Fruit fly (Drosophila melanogaster) whole organism, embryonic: Measurements from ENCODE around the gene Vm26Ab.

ENCODE experiments used
- CG10565 ChIP-seq: fragments of 200-800 bp; sonication (Bioruptor generic); optimal IDR thresholded peaks from 3 replicates; lab custom pipeline; 2016; ENCODE audit warnings: missing biosample characterization, mild to moderate bottlenecking, missing genetic modification characterization
- CG11085 ChIP-seq: fragments of 200-800 bp; sonication (Bioruptor generic); IDR thresholded peaks from 2 replicates; pipeline ENCODE4 v1.3.6; 2022; ENCODE audit warnings: missing biosample characterization, missing genetic modification characterization
- CG11398 ChIP-seq: fragments of 200-800 bp; sonication (Bioruptor generic); optimal IDR thresholded peaks from 2 replicates; lab custom pipeline; 2016; ENCODE audit warnings: missing biosample characterization, missing genetic modification characterization
- CG12155 ChIP-seq: fragments of 200-800 bp; sonication (Bioruptor generic); optimal IDR thresholded peaks from 3 replicates; lab custom pipeline; 2016; ENCODE audit warnings: missing biosample characterization, missing genetic modification characterization
- CG12744 ChIP-seq: fragments of 200-800 bp; sonication (Bioruptor generic); optimal IDR thresholded peaks from 2 replicates; lab custom pipeline; 2016; ENCODE audit warnings: missing biosample characterization, missing genetic modification characterization
- CG14050 ChIP-seq: fragments of 200-800 bp; sonication (Bioruptor generic); IDR thresholded peaks from 3 replicates; pipeline ENCODE4 v1.3.6; 2022; ENCODE audit warnings: missing biosample characterization, missing genetic modification characterization
- CG15269 ChIP-seq: fragments of 200-800 bp; sonication (Bioruptor generic); optimal IDR thresholded peaks from 2 replicates; lab custom pipeline; 2018; ENCODE audit warnings: missing biosample characterization, mild to moderate bottlenecking, missing genetic modification characterization, moderate library complexity
- CG15514 ChIP-seq: fragments of 200-800 bp; sonication (Bioruptor generic); optimal IDR thresholded peaks from 3 replicates; lab custom pipeline; 2017; ENCODE audit warnings: missing biosample characterization, missing genetic modification characterization, mild to moderate bottlenecking, moderate library complexity, missing genetic modification reagents
- CG16863 ChIP-seq: fragments of 200-800 bp; sonication (Bioruptor generic); optimal IDR thresholded peaks from 3 replicates; lab custom pipeline; 2016; ENCODE audit warnings: missing biosample characterization, missing genetic modification characterization
- CG2116 ChIP-seq: fragments of 200-800 bp; sonication (Bioruptor generic); optimal IDR thresholded peaks from 3 replicates; lab custom pipeline; 2018; ENCODE audit warnings: missing biosample characterization, mild to moderate bottlenecking, missing genetic modification characterization
- CG30020 ChIP-seq: fragments of 200-800 bp; optimal IDR thresholded peaks from 2 replicates; lab custom pipeline; 2019; ENCODE audit warnings: missing biosample characterization, mild to moderate bottlenecking, missing genetic modification characterization, moderate library complexity
- CG3281 ChIP-seq: fragments of 200-800 bp; sonication (Bioruptor generic); optimal IDR thresholded peaks from 3 replicates; lab custom pipeline; 2017; ENCODE audit warnings: missing biosample characterization, mild to moderate bottlenecking, missing genetic modification characterization
- CG34376 ChIP-seq: fragments of 200-800 bp; sonication (Bioruptor generic); optimal IDR thresholded peaks from 2 replicates; lab custom pipeline; 2018; ENCODE audit warnings: missing biosample characterization, mild to moderate bottlenecking, missing genetic modification characterization
- CG3726 ChIP-seq: fragments of 200-800 bp; sonication (Bioruptor generic); IDR thresholded peaks from 3 replicates; pipeline ENCODE4, ENCODE4 v1.3.6; 2022; ENCODE audit warnings: missing biosample characterization, missing genetic modification characterization
- CG4707 ChIP-seq: fragments of 200-800 bp; sonication (Bioruptor generic); optimal IDR thresholded peaks from 2 replicates; lab custom pipeline; 2018; ENCODE audit warnings: missing biosample characterization, mild to moderate bottlenecking, missing genetic modification characterization, moderate library complexity
- CG5245 ChIP-seq: fragments of 200-800 bp; sonication (Bioruptor generic); optimal IDR thresholded peaks from 3 replicates; lab custom pipeline; 2016; ENCODE audit warnings: missing biosample characterization, missing genetic modification characterization
- CG8924 ChIP-seq: fragments of 200-800 bp; optimal IDR thresholded peaks from 3 replicates; lab custom pipeline; 2019; ENCODE audit warnings: missing biosample characterization, mild to moderate bottlenecking, missing genetic modification characterization, moderate library complexity
- CG9215 ChIP-seq: fragments of 200-800 bp; sonication (Bioruptor generic); IDR thresholded peaks from 2 replicates; pipeline ENCODE4 v1.3.6; 2022; ENCODE audit warnings: missing biosample characterization, missing genetic modification characterization
- Camta ChIP-seq: fragments of 200-800 bp; sonication (Bioruptor generic); optimal IDR thresholded peaks from 2 replicates; lab custom pipeline; 2016; ENCODE audit warnings: missing biosample characterization, missing genetic modification characterization
- Dip3 ChIP-seq: fragments of 200-800 bp; sonication (Bioruptor generic); optimal IDR thresholded peaks from 3 replicates; lab custom pipeline; 2016; ENCODE audit warnings: missing biosample characterization, missing genetic modification characterization
- Dll ChIP-seq: fragments of 200-800 bp; sonication (Bioruptor generic); IDR thresholded peaks from 4 replicates; pipeline ENCODE4 v1.3.6; 2022; ENCODE audit warnings: missing biosample characterization, missing genetic modification characterization; ENCODE audit not compliant: partially characterized antibody
- Dp ChIP-seq: fragments of 200-800 bp; sonication (Bioruptor generic); optimal IDR thresholded peaks from 2 replicates; lab custom pipeline; 2018; ENCODE audit warnings: missing biosample characterization, mild to moderate bottlenecking, missing genetic modification characterization, moderate library complexity
- Drgx ChIP-seq: fragments of 200-800 bp; sonication (Bioruptor generic); IDR thresholded peaks from 2 replicates; pipeline ENCODE4 v1.3.6; 2022; ENCODE audit warnings: missing biosample characterization, missing genetic modification characterization
- ERR ChIP-seq: fragments of 200-800 bp; sonication (Bioruptor generic); optimal IDR thresholded peaks from 2 replicates; lab custom pipeline; 2016; ENCODE audit warnings: missing biosample characterization, missing genetic modification characterization
- Ets65A ChIP-seq: fragments of 200-800 bp; sonication (Bioruptor generic); peaks from one replicate; lab custom pipeline; 2016; ENCODE audit warnings: missing biosample characterization, missing genetic modification characterization
- Fer1 ChIP-seq: fragments of 200-800 bp; sonication (Bioruptor generic); optimal IDR thresholded peaks from 2 replicates; lab custom pipeline; 2017; ENCODE audit warnings: missing biosample characterization, mild to moderate bottlenecking, missing genetic modification characterization
- Gug ChIP-seq: fragments of 200-800 bp; sonication (Bioruptor generic); IDR thresholded peaks from 4 replicates; pipeline ENCODE4 v1.3.6; 2022; ENCODE audit warnings: missing biosample characterization, missing genetic modification characterization
- HHEX ChIP-seq: fragments of 200-800 bp; sonication (Bioruptor generic); optimal IDR thresholded peaks from 3 replicates; lab custom pipeline; 2017; ENCODE audit warnings: missing biosample characterization, mild to moderate bottlenecking, missing genetic modification characterization, missing genetic modification reagents
- Mrtf ChIP-seq: fragments of 200-800 bp; sonication (Bioruptor generic); IDR thresholded peaks from 3 replicates; pipeline ENCODE4 v1.3.6; 2022; ENCODE audit warnings: missing biosample characterization, missing genetic modification characterization
- Sry-β ChIP-seq: fragments of 200-800 bp; sonication (Bioruptor generic); optimal IDR thresholded peaks from 2 replicates; lab custom pipeline; 2018; ENCODE audit warnings: missing biosample characterization, mild to moderate bottlenecking, missing genetic modification characterization, moderate library complexity
- Taf1 ChIP-seq: fragments of 200-800 bp; sonication (Bioruptor generic); IDR thresholded peaks from 2 replicates; pipeline ENCODE4 v1.3.6; 2022; ENCODE audit warnings: missing biosample characterization, missing genetic modification characterization
- bbx ChIP-seq: fragments of 200-800 bp; sonication (Bioruptor generic); IDR thresholded peaks from 2 replicates; pipeline ENCODE4 v1.3.6; 2022; ENCODE audit warnings: missing biosample characterization, missing genetic modification characterization; ENCODE audit not compliant: partially characterized antibody
- bigmax ChIP-seq: fragments of 200-800 bp; sonication (Bioruptor generic); optimal IDR thresholded peaks from 2 replicates; lab custom pipeline; 2018; ENCODE audit warnings: missing biosample characterization, mild to moderate bottlenecking, missing genetic modification characterization
- crp ChIP-seq, 2 experiments: fragments of 200-800 bp; sonication (Bioruptor generic); optimal IDR thresholded peaks; 2 replicates in 1 of 2; 3 replicates in 1 of 2; lab custom pipeline; 2017; ENCODE audit warnings: missing biosample characterization in 2 of 2, missing genetic modification characterization in 2 of 2, mild to moderate bottlenecking in 1 of 2, moderate library complexity in 1 of 2
- dan ChIP-seq: fragments of 200-800 bp; sonication (Bioruptor generic); IDR thresholded peaks from 2 replicates; pipeline ENCODE4 v1.3.6; 2022; ENCODE audit warnings: missing biosample characterization, missing genetic modification characterization
- eyg ChIP-seq: fragments of 200-800 bp; sonication (Bioruptor generic); optimal IDR thresholded peaks from 3 replicates; lab custom pipeline; 2016; ENCODE audit warnings: missing biosample characterization, missing genetic modification characterization
- gem ChIP-seq: fragments of 200-800 bp; sonication (Bioruptor generic); optimal IDR thresholded peaks from 2 replicates; lab custom pipeline; 2019; ENCODE audit warnings: missing biosample characterization, mild to moderate bottlenecking, missing genetic modification characterization, moderate library complexity
- kah ChIP-seq: fragments of 200-800 bp; sonication (Bioruptor generic); optimal IDR thresholded peaks from 2 replicates; lab custom pipeline; 2018; ENCODE audit warnings: missing biosample characterization, mild to moderate bottlenecking, missing genetic modification characterization
- pita ChIP-seq: fragments of 200-800 bp; sonication (Bioruptor generic); optimal IDR thresholded peaks from 2 replicates; lab custom pipeline; 2017; ENCODE audit warnings: missing biosample characterization, mild to moderate bottlenecking, missing genetic modification characterization
- prd ChIP-seq, 3 experiments: fragments of >200 bp in 2 of 3; fragments of 200-800 bp in 1 of 3; sonication (Bioruptor generic) in 1 of 3; optimal IDR thresholded peaks in 2 of 3; IDR thresholded peaks in 1 of 3; 2 replicates in 2 of 3; 3 replicates in 1 of 3; pipeline versions ENCODE4 v1.3.6 to Lab custom; 2017 to 2022; ENCODE audit warnings: missing biosample characterization in 1 of 3, missing genetic modification characterization in 1 of 3
- repo ChIP-seq: fragments of 200-800 bp; sonication (Bioruptor generic); optimal IDR thresholded peaks from 2 replicates; lab custom pipeline; 2016; ENCODE audit warnings: missing biosample characterization, missing genetic modification characterization
- row ChIP-seq: fragments of 200-800 bp; sonication (Bioruptor generic); IDR thresholded peaks from 3 replicates; pipeline ENCODE4 v1.3.6; 2022; ENCODE audit warnings: missing biosample characterization, missing genetic modification characterization
- sens-2 ChIP-seq: fragments of 200-800 bp; sonication (Bioruptor generic); IDR thresholded peaks from 2 replicates; pipeline ENCODE4 v1.3.6; 2022; ENCODE audit warnings: missing biosample characterization, missing genetic modification characterization
- slp2 ChIP-seq: fragments of 200-800 bp; sonication (Bioruptor generic); optimal IDR thresholded peaks from 2 replicates; lab custom pipeline; 2016; ENCODE audit warnings: missing biosample characterization, missing genetic modification characterization
- sr ChIP-seq: fragments of 200-800 bp; sonication (Bioruptor generic); IDR thresholded peaks from 3 replicates; pipeline ENCODE4 v1.3.6; 2022; ENCODE audit warnings: missing biosample characterization, missing genetic modification characterization
- stwl ChIP-seq: fragments of 200-800 bp; sonication (Bioruptor generic); optimal IDR thresholded peaks from 3 replicates; lab custom pipeline; 2018; ENCODE audit warnings: missing biosample characterization, mild to moderate bottlenecking, missing genetic modification characterization, moderate library complexity
- trh ChIP-seq: fragments of 200-800 bp; sonication (Bioruptor generic); optimal IDR thresholded peaks from 2 replicates; lab custom pipeline; 2016; ENCODE audit warnings: missing biosample characterization, missing genetic modification characterization

Vm26Ab gene

DNA sequence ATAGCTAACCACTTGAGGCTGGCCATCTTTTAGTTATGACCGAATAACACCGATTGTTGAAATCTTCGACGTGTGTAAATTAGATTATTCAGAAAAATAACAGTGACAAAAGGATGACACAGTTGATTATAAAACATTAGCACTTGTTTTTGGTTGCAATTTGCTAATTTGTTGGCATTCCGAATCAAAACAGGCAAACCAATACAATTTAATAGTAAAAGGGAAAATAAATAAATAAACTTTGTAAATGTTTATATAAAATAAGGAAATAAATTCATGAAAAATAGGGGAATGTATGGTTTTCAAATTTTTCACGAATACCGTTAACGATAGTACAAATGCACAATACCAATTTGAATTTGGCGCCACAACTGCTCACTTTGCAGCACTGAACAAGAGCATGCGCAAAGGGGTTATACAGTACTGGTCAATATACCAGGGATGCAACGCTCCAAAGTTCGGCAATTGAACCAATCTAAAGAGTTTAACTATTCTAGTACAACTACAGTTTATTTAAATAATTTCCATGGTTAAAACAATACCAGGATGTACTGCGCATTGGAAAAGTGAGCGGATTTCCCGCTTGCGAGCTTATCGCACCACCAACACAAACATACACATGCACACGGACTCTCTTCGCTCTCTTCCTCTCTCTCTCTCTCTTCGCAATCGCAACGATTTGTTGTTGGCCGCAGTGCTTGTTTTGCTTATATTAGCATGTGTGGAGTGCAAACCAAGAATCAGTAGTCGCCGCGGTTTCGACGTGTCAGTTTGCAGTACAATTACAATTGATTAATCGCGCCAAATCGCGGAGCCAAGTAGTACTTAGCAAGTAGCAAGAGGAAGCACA, 13.3 kb upstream of the Vm26Ab start, which contains the start of the genes Sfp26Ad and Gpdh1 (continued):
- TF ChIP-seq CG9215 (GFP tag; lab: Robert Waterston, UW) (peak; percentile 62), HHEX (GFP tag; lab: Kevin White, UChicago) (peak; percentile 59), Dip3 (GFP tag; lab: Kevin White, UChicago) (peak; percentile 83), Gug (GFP tag; lab: Robert Waterston, UW) (peak; percentile 50; the same call in 3 of the 4 replicates), CG14050 (peak; percentile 33; the same call in 2 of the 3 replicates), CG11398 (GFP tag; lab: Kevin White, UChicago) (peak; percentile 12), Mrtf (GFP tag; lab: Robert Waterston, UW) (peak; percentile 46; the same call in 1 of the 3 replicates), CG15514 (peak; percentile 97), CG16863 (GFP tag; lab: Kevin White, UChicago) (peak; percentile 46), trh (GFP tag; lab: Kevin White, UChicago) (peak; percentile 65), Sry-β (no peak), gem (tag; lab: Kevin White, UChicago) (peak; percentile 79), CG10565 (GFP tag; lab: Kevin White, UChicago) (peak; percentile 68), pita (GFP tag; lab: Kevin White, UChicago) (no peak), Ets65A (GFP tag; lab: Kevin White, UChicago) (peak; percentile 98), kah (GFP tag; lab: Kevin White, UChicago) (peak; percentile 1), CG12744 (peak; percentile 38), Drgx (GFP tag; lab: Robert Waterston, UW) (0 out of 2 replicates have a peak, but pooled peaks have one; percentile 20), row (GFP tag; lab: Robert Waterston, UW) (peak; percentile 77), Taf1 (GFP tag; lab: Robert Waterston, UW) (0 out of 2 replicates have a peak, but pooled peaks have one; percentile 7), Camta (GFP tag; lab: Kevin White, UChicago) (peak; percentile 73), CG34376 (GFP tag; lab: Kevin White, UChicago) (peak; percentile 79), repo (peak; percentile 72), CG30020 (peak; percentile 47), Dp (GFP tag; lab: Kevin White, UChicago) (peak; percentile 99), CG11085 (peak; percentile 56; the same call in 1 of the 2 replicates), sr (GFP tag; lab: Robert Waterston, UW) (peak; percentile 59; the same call in 1 of the 3 replicates), CG3281 (GFP tag; lab: Kevin White, UChicago) (peak; percentile 60), bbx (GFP tag; lab: Robert Waterston, UW) (no peak; the same call in 1 of the 2 replicates), CG15269 (peak; percentile 58), prd (optimal IDR thresholded peaks at IDR 0.05; lab: Kevin White, UChicago) (no peak), prd (GFP tag; IDR thresholded peaks at IDR 0.05; lab: Robert Waterston, UW) (peak; percentile 74), CG3726 (GFP tag; lab: Robert Waterston, UW) (0 out of 3 replicates have a peak, but pooled peaks have one; percentile 4), CG8924 (tag; lab: Kevin White, UChicago) (peak; percentile 75), CG2116 (GFP tag; lab: Kevin White, UChicago) (peak; percentile 79), slp2 (GFP tag; lab: Kevin White, UChicago) (peak; percentile 59), ERR (GFP tag; lab: Kevin White, UChicago) (peak; percentile 72), CG12155 (GFP tag; lab: Kevin White, UChicago) (peak; percentile 85), Dll (GFP tag; lab: Robert Waterston, UW) (peak; percentile 77), CG5245 (GFP tag; lab: Kevin White, UChicago) (peak; percentile 75), eyg (GFP tag; lab: Kevin White, UChicago) (peak; percentile 71), CG4707 (GFP tag; lab: Kevin White, UChicago) (peak; percentile 13), sens-2 (0 out of 2 replicates have a peak, but pooled peaks have one; percentile 5), Fer1 (GFP tag; lab: Kevin White, UChicago) (peak; percentile 84), dan (GFP tag; lab: Robert Waterston, UW) (no peak), stwl (tag; lab: Kevin White, UChicago) (peak; percentile 85), crp (GFP tag; optimal IDR thresholded peaks at IDR 0.05; lab: Kevin White, UChicago) (peak in 1 of 2 experiments; percentile 49), bigmax (peak; percentile 23)
